Fruit fly (Drosophila melanogaster): ENCODE measurements around the gene Gr93c.

The Gr93c gene

dm6 chr3R:21839636-21840035 is 5.4 kb downstream of the Gr93c start:
- TF ChIP-seq acj6 (GFP tag; optimal IDR thresholded peaks at IDR 0.05), result peak; percentile 72
- TF ChIP-seq CG6854 (GFP tag; optimal IDR thresholded peaks at IDR 0.05), result no peak
- peak; percentile 41 for TF ChIP-seq Smox (GFP tag; optimal IDR thresholded peaks at IDR 0.05)
- TF ChIP-seq CG10631 (GFP tag; optimal IDR thresholded peaks at IDR 0.05), result peak; percentile 80
- TF ChIP-seq CG32006 (GFP tag; optimal IDR thresholded peaks at IDR 0.05), result peak; percentile 79
- TF ChIP-seq topi (GFP tag; optimal IDR thresholded peaks at IDR 0.05), result peak; percentile 45
- TF ChIP-seq ss (GFP tag; optimal IDR thresholded peaks at IDR 0.05), result peak; percentile 75 to 88
- peak; percentile 88 for TF ChIP-seq CG6276 (GFP tag; optimal IDR thresholded peaks at IDR 0.05)
- TF ChIP-seq Met (GFP tag; optimal IDR thresholded peaks at IDR 0.05), result peak; percentile 24
- no peak for TF ChIP-seq Ets21C (GFP tag; optimal IDR thresholded peaks at IDR 0.05)
- peak; percentile 19 for TF ChIP-seq CG7368 (GFP tag; optimal IDR thresholded peaks at IDR 0.05)
- peak; percentile 23 for TF ChIP-seq CG31627 (GFP tag; optimal IDR thresholded peaks at IDR 0.05)
- TF ChIP-seq salr (GFP tag; optimal IDR thresholded peaks at IDR 0.05), result peak; percentile 42 to 78
- no peak for TF ChIP-seq Sox14 (GFP tag; optimal IDR thresholded peaks at IDR 0.05)
- TF ChIP-seq Blimp-1 (GFP tag; optimal IDR thresholded peaks at IDR 0.05), result peak; percentile 12
- TF ChIP-seq Lpt (GFP tag; optimal IDR thresholded peaks at IDR 0.05), result peak; percentile 26
- TF ChIP-seq fkh (GFP tag; optimal IDR thresholded peaks at IDR 0.05), result no peak
- no peak for TF ChIP-seq Eip93F (GFP tag; optimal IDR thresholded peaks at IDR 0.05)
- TF ChIP-seq CG6792 (GFP tag; optimal IDR thresholded peaks at IDR 0.05), result peak; percentile 12
- peak; percentile 20 for TF ChIP-seq CG11762 (GFP tag; optimal IDR thresholded peaks at IDR 0.05; ENCODE audit: insufficient read depth)
- TF ChIP-seq CG6808 (GFP tag; optimal IDR thresholded peaks at IDR 0.05), result peak; percentile 79
- TF ChIP-seq Hr39 (GFP tag; optimal IDR thresholded peaks at IDR 0.05), result no peak
- TF ChIP-seq CG1621 (tag; optimal IDR thresholded peaks at IDR 0.05), result peak; percentile 10
- TF ChIP-seq CG6163 (GFP tag; IDR thresholded peaks at IDR 0.05), result no peak; the same call in 2 of the 3 replicates
- TF ChIP-seq Hr4 (GFP tag; optimal IDR thresholded peaks at IDR 0.05), result peak; percentile 21
- no peak for TF ChIP-seq Gug (GFP tag; IDR thresholded peaks at IDR 0.05)
- peak; percentile 64 for TF ChIP-seq esn (GFP tag; optimal IDR thresholded peaks at IDR 0.05)
- TF ChIP-seq CG9139 (GFP tag; optimal IDR thresholded peaks at IDR 0.05), result peak; percentile 69
- peak; percentile 17 for TF ChIP-seq fd59A (GFP tag; optimal IDR thresholded peaks at IDR 0.05)
- peak; percentile 50 for TF ChIP-seq CG4318 (GFP tag; optimal IDR thresholded peaks at IDR 0.05)
- peak; percentile 18 for TF ChIP-seq Eip75B (GFP tag; optimal IDR thresholded peaks at IDR 0.05)
- TF ChIP-seq dac (GFP tag; optimal IDR thresholded peaks at IDR 0.05), result no peak
- TF ChIP-seq CG8119 (GFP tag; IDR thresholded peaks at IDR 0.05), result peak; percentile 80; the same call in 2 of the 3 replicates
- peak; percentile 82 for TF ChIP-seq achi (GFP tag; optimal IDR thresholded peaks at IDR 0.05)
- TF ChIP-seq OdsH (GFP tag; optimal IDR thresholded peaks at IDR 0.05), result peak; percentile 69
- TF ChIP-seq CG16779 (tag; optimal IDR thresholded peaks at IDR 0.05), result peak; percentile 35
- TF ChIP-seq CG11902 (GFP tag; optimal IDR thresholded peaks at IDR 0.05), result no peak
- TF ChIP-seq Hr38 (GFP tag; optimal IDR thresholded peaks at IDR 0.05), result no peak
- peak; percentile 91 for TF ChIP-seq CG3032 (tag; optimal IDR thresholded peaks at IDR 0.05)
- TF ChIP-seq CG10669 (GFP tag; optimal IDR thresholded peaks at IDR 0.05), result peak; percentile 74
- peak; percentile 16 for TF ChIP-seq CG8319 (GFP tag; optimal IDR thresholded peaks at IDR 0.05)
- no peak for TF ChIP-seq cyc (GFP tag; optimal IDR thresholded peaks at IDR 0.05)
- no peak for TF ChIP-seq fd85E (GFP tag; optimal IDR thresholded peaks at IDR 0.05)
- TF ChIP-seq eg (GFP tag; IDR thresholded peaks at IDR 0.05), result 0 out of 3 replicates have a peak, but pooled peaks have one; percentile 50
- peak; percentile 91 for TF ChIP-seq dsx (GFP tag; optimal IDR thresholded peaks at IDR 0.05; ENCODE audit: poor library complexity, severe bottlenecking)
- no peak for TF ChIP-seq Sox102F (GFP tag; optimal IDR thresholded peaks at IDR 0.05)
- TF ChIP-seq CG8632 (GFP tag; optimal IDR thresholded peaks at IDR 0.05), result peak; percentile 87
- no peak for TF ChIP-seq vri (GFP tag; optimal IDR thresholded peaks at IDR 0.05)
- TF ChIP-seq spab (GFP tag; optimal IDR thresholded peaks at IDR 0.05), result peak; percentile 77
- peak; percentile 91 for TF ChIP-seq Ets96B (tag; optimal IDR thresholded peaks at IDR 0.05)
- no peak for TF ChIP-seq Sox15 (GFP tag; optimal IDR thresholded peaks at IDR 0.05)
- TF ChIP-seq CG15336 (GFP tag; IDR thresholded peaks at IDR 0.05), result peak; percentile 79

Data from whole organism, prepupa.